Worm (Caenorhabditis elegans) whole organism, midembryonic: Measurements from ENCODE around the gene Y97E10AR.6.
A peak's percentile ranks its signal among the peaks of the same experiment; 100 is the strongest.

Experiments used
- T22C8.4 ChIP-seq: fragments of 200-800 bp; sonication (Bioruptor generic); IDR thresholded peaks from 2 replicates; pipeline ENCODE4 v1.3.6; 2022; ENCODE audit warnings: missing genetic modification characterization, missing compliant biosample characterization
- cog-1 ChIP-seq: sonication (generic microtip); optimal IDR thresholded peaks from 2 replicates; lab custom pipeline; 2016; ENCODE audit warnings: missing genetic modification characterization, missing compliant biosample characterization
- flt-1 ChIP-seq: fragments of 200-800 bp; sonication (Bioruptor generic); IDR thresholded peaks from 2 replicates; pipeline ENCODE4 v1.3.6; 2022; ENCODE audit warnings: missing genetic modification characterization, missing compliant biosample characterization
- klf-2 ChIP-seq: fragments of 200-800 bp; sonication (Bioruptor generic); conservative IDR thresholded peaks from 2 replicates; pipeline ENCODE4 v1.3.6; 2022; ENCODE audit warnings: missing genetic modification reagents, missing genetic modification characterization, missing compliant biosample characterization
- med-1 ChIP-seq: sonication (generic microtip); optimal IDR thresholded peaks from 2 replicates; lab custom pipeline; 2017; ENCODE audit warnings: missing genetic modification characterization, mild to moderate bottlenecking, missing compliant biosample characterization, antibody characterized with exemption, missing genetic modification reagents; ENCODE audit not compliant: insufficient read depth
- ref-1 ChIP-seq: fragments of 200-800 bp; sonication (Bioruptor generic); conservative IDR thresholded peaks from 2 replicates; pipeline ENCODE4 v1.3.6; 2022; ENCODE audit warnings: missing genetic modification reagents, missing genetic modification characterization, missing compliant biosample characterization
- tab-1 ChIP-seq: fragments of 200-800 bp; sonication (Bioruptor generic); IDR thresholded peaks from 2 replicates; pipeline ENCODE4 v1.3.6; 2022; ENCODE audit warnings: missing genetic modification characterization, missing compliant biosample characterization
- ztf-23 ChIP-seq: fragments of 200-800 bp; sonication (Bioruptor generic); IDR thresholded peaks from 2 replicates; pipeline ENCODE4 v1.3.6; 2022; ENCODE audit warnings: missing genetic modification reagents, missing genetic modification characterization, missing compliant biosample characterization
- ztf-29 ChIP-seq: fragments of 200-800 bp; sonication (Bioruptor generic); IDR thresholded peaks from 2 replicates; pipeline ENCODE4 v1.3.6; 2022; ENCODE audit warnings: missing genetic modification reagents, missing genetic modification characterization, missing compliant biosample characterization

Y97E10AR.6 gene

DNA sequence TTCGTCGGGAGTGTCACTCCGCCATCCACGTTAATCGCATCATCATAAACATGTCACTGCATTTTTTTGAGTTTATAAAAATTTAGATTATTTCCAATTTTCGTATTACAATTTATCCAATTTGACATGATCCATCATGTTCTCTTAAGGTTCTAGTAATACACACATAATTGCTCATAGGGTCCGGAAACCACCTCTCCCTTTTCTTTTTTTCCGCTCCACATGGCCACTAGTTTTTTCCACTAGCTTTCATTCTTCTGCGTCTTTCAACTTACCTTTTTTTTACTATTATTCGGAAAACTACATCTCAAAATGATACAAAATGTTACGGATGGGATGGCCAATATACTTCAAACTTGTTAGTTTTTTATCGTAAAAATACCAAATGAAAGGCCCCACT is 27.9 kb downstream of the Y97E10AR.6 start, which contains the start of gene Y97E10AL.1:
Gene Y97E10AL.1 (plus strand): TSS at position 301 of the 400 bp plus-strand sequence.
- TF ChIP-seq ztf-23 (no peak), klf-2 (GFP tag; lab: Robert Waterston, UW) (no peak)

DNA sequence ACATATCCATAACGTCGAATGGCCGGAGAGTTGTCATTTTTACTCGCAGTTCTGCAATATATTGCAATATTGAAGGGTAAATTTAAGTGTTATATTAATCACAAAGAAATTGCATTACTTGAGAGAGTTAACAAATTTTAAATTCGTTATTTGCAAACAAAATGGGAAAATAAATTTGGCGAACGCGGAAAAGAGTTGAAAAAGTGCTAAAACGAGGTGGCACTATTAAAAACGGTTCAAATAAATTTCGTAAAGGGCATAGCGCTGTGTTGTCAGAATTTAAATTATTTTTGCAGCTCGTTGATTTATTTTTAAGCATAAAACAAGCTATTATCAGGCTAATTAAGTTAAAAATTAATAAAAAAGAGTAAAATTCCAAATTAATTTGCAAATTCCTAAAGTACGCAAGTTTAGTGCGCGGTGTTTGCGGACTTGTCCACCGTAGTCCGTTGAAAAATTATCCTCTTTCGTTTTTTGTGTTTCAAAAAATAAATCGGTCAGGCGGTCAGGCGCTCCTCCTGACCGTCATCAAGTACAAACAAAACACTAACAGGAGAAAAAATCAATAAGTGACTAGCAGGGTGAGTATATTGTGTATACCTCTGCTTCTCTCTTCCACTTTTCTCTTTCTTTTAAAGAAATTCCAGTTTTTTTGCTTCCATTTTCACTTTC is 30.2 kb downstream of the Y97E10AR.6 start, which contains the start of the genes natb-1 and abhd-12:
Gene natb-1 (minus strand): TSS at position 51 of the 672 bp plus-strand sequence.
Gene abhd-12 (plus strand): TSS at position 499 of the 672 bp plus-strand sequence.
- TF ChIP-seq klf-2 (GFP tag; lab: Robert Waterston, UW) (no peak), flt-1 (GFP tag; lab: Robert Waterston, UW) (0 out of 2 replicates have a peak, but pooled peaks have one; percentile 52), ref-1 (no peak), T22C8.4 (GFP tag; lab: Robert Waterston, UW) (no peak), tab-1 (GFP tag; lab: Robert Waterston, UW) (no peak)

DNA sequence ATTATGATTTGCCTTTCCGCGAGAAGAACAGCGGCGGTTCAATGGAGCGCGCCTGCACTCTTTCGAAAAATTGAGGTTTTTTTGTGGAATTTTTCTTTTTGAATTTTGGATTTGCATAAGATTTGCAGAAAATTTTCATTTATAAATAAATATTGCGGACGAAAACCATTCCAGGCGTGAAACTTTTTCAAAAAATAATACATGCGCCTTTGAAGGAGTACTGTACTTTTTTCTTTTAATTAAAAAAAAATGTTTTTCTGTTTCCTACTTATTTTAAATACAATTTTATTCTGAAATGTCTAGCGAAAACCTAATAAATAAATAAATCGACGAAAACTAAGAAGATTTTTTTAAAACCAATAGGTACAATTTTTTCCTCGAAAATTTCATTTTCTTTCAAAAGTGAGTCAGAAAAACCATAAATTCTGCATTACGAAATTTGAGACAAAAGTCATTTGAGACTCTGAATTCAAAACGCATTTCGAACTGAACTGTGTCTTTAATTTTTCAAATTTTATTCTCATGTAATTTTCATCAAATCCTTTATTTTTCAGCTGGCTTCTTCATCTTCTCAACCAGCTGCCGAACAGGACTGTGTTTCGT is 32.7 kb downstream of the Y97E10AR.6 start, which contains the start of gene F26D11.1:
Gene F26D11.1 (plus strand): TSS at position 553 of the 603 bp plus-strand sequence.
- TF ChIP-seq cog-1 (tag; lab: Kevin White, UChicago) (no peak), flt-1 (GFP tag; lab: Robert Waterston, UW) (no peak), ztf-29 (GFP tag; lab: Robert Waterston, UW) (no peak), med-1 (GFP tag; lab: Kevin White, UChicago) (no peak), tab-1 (GFP tag; lab: Robert Waterston, UW) (no peak), T22C8.4 (GFP tag; lab: Robert Waterston, UW) (no peak), klf-2 (GFP tag; lab: Robert Waterston, UW) (no peak), ztf-23 (no peak), ref-1 (no peak)

DNA sequence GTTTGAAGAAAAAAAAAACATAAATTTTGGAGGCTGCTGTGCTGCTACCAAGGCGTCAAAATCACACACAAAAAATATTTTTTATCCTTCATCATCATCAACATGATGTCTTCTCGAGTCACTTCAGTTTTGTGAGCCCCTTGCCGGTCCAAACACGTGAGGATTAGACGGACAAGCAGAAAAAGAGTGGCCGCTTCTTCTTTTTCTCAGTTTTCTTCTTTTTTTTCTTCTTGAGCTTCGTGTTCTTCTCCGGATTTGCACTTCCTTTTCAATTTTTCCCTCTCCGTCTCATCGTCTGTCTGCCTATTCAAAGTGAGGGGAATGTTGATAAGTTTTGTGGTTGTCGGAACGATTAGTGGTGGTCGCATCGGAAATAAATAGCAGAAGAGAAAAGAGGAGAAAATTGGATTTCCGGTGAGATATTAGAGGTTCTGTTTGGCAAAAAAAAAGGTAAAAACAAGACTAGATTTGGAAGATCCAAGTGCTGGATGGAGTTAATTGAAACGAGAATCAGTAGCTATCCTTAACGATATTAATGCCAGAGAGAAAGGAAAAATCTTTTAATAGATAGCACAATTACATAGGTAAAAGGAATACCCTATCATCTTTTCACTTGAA is 33.3 kb downstream of the Y97E10AR.6 start:
- TF ChIP-seq med-1 (GFP tag; lab: Kevin White, UChicago) (no peak), ref-1 (no peak)

DNA sequence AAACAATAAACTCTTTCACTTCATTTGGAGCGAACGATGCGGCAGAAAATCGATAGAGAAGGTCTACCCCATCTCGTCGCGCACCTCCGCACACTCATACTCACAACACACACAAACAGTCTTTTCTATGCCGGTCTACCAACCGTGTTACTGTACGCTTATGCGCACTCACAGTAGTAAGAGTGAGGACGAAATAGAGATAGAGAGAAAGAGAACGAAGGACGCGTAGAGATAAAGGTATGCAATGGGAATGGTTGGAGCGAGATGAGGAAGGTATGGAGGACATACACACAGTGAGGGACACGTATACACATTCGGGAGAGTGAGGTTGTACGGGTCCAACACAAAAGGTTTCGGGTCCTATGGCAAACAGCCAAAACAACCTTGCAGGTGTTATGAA is 35.0 kb downstream of the Y97E10AR.6 start:
- TF ChIP-seq ztf-29 (GFP tag; lab: Robert Waterston, UW) (no peak), cog-1 (tag; lab: Kevin White, UChicago) (peak; percentile 14), klf-2 (GFP tag; lab: Robert Waterston, UW) (no peak), ref-1 (no peak), ztf-23 (0 out of 2 replicates have a peak, but pooled peaks have one; percentile 30), tab-1 (GFP tag; lab: Robert Waterston, UW) (no peak), flt-1 (GFP tag; lab: Robert Waterston, UW) (peak; percentile 24; the same call in 1 of the 2 replicates), T22C8.4 (GFP tag; lab: Robert Waterston, UW) (peak; percentile 55; the same call in 1 of the 2 replicates), med-1 (GFP tag; lab: Kevin White, UChicago) (no peak)

DNA sequence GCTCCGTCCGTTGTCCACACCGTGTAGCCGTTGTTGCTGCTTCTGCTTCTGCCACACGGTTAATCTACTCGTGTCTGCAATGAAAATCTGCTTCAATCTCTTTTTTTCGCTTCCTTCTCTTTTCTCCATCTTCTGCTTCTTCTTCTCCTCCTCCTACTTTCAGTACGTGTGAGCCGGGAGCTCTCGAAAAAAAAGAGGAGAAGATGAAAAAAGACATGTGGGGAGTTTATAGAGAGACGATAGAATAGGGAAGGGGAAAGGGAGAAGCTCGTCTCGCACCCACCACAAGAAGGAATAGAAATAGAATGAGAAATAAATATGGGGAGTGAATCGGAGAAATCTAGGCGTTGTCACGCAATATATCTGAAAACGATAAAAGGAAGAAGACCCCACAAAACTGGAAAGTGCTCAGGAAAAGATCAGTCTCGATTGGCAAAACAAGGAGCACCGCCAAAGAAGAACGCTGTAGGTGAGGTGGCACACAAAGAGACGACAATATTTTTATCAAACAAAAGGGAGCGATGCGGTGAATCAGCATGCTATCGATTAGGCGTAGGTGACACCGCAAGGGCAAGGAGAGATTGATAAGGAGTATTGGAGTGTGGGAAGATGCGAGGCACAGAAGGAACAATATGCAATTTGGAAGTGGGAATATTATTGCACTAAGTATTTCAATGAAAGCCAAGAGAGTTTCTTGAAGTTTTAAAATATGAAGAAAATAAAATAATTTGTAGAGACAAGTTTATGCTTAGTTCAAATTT is 35.9 kb downstream of the Y97E10AR.6 start, which contains the start of gene let-413:
Gene let-413 (minus strand): TSS at position 76 of the 761 bp plus-strand sequence.
- TF ChIP-seq ztf-29 (GFP tag; lab: Robert Waterston, UW) (no peak), tab-1 (GFP tag; lab: Robert Waterston, UW) (no peak), T22C8.4 (GFP tag; lab: Robert Waterston, UW) (no peak), ref-1 (no peak), ztf-23 (no peak), cog-1 (tag; lab: Kevin White, UChicago) (no peak), med-1 (GFP tag; lab: Kevin White, UChicago) (no peak), flt-1 (GFP tag; lab: Robert Waterston, UW) (no peak)

DNA sequence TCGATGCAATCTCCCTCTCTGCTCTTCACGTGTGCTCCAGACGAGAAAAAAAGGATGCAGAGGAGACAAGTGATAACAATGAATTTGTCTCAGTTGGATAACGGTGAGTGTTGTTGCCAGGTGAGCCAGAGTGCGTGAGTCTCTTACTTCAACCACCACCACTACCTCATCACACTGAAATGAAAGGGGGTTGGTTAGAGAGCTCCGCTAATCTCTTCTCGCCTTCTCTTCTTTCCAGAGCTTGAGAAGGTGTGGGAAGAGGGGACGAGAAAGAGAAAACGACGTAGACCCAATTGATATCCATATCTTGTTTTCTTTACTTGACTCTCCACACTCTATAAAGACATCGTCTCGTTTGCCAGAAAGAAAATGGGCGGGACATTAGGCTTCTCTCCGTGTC is 42.4 kb downstream of the Y97E10AR.6 start:
- TF ChIP-seq tab-1 (GFP tag; lab: Robert Waterston, UW), result no peak
- TF ChIP-seq ztf-29 (GFP tag; lab: Robert Waterston, UW), result no peak
- TF ChIP-seq ref-1, result no peak
- no peak for TF ChIP-seq med-1 (GFP tag; lab: Kevin White, UChicago)
- TF ChIP-seq ztf-23, result no peak
- no peak for TF ChIP-seq klf-2 (GFP tag; lab: Robert Waterston, UW)
- TF ChIP-seq cog-1 (tag; lab: Kevin White, UChicago), result no peak
- no peak for TF ChIP-seq flt-1 (GFP tag; lab: Robert Waterston, UW)
- TF ChIP-seq T22C8.4 (GFP tag; lab: Robert Waterston, UW), result no peak

DNA sequence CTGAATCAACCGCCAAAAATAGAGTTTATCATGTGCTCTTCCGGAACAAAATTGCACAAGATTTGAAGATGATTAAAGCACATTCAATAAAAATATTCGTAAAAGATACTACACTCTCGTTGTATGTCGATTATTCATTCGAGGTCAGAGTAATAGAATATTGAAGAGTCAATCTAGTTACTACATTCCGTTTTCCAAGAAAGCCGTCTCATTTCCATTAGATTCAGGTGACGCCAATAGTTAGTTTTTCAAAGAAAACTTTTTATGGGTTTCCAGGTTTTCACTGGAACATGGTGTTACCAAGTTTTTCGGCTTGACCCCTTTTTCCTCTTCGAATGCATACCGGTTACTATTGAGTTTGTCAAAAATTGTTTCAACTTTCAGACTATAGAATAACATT is 43.2 kb downstream of the Y97E10AR.6 start:
- no peak for TF ChIP-seq ztf-23

DNA sequence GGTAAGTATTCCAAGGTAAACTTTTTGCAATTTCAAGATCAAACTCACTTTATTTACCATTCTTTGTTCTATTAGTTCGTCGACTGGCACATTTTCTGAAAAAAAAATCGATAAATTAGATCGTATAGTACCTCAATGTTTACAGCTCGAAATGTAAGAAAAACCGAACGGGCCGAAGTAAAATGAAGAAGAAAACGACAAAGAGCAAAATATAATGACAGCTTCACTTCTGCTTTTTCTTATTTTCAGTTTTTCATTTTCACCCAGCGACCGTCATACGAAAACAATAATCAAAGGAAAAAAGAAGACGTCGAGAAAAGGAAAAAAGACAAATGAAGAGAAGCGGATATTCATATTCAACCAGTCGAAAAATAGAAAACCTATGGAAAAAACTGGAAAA is 44.6 kb downstream of the Y97E10AR.6 start, which contains the start of gene che-7:
Gene che-7 (minus strand): TSS at position 101 of the 400 bp plus-strand sequence.
- TF ChIP-seq ztf-29 (GFP tag; lab: Robert Waterston, UW) (no peak), ztf-23 (no peak), cog-1 (tag; lab: Kevin White, UChicago) (no peak), ref-1 (no peak), klf-2 (GFP tag; lab: Robert Waterston, UW) (no peak), med-1 (GFP tag; lab: Kevin White, UChicago) (no peak), T22C8.4 (GFP tag; lab: Robert Waterston, UW) (peak; percentile 39; the same call in 1 of the 2 replicates)
